Worm (Caenorhabditis elegans): ENCODE data around the gene cit-1.2.

cit-1.2 gene

DNA sequence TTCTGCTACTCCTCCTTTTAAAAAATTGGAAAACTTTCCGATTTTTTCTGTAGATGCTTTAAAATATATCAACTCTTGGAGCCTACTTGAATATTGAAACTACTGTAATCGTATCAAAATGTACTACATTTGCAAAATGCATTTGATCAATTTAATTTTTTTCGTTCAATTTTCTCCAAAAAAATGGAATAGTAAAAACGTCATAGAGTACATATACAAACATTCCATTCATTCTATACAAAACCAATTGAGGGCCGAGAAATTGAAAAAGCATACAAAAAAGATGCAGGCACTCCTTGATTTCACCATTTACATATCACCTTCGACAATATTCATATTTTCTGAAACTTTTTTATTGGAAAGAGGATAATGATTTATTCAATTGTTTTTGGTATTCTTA is 6.5 kb upstream of the cit-1.2 start, which contains the start of gene C06G4.6:
Gene C06G4.6 (plus strand): TSS at position 301 of the 400 bp plus-strand sequence.
- no peak for TF ChIP-seq T26A5.8 (tag; optimal IDR thresholded peaks at IDR 0.05)
- TF ChIP-seq ceh-40 (GFP tag; IDR thresholded peaks at IDR 0.05): no peak
- TF ChIP-seq rcor-1 (GFP tag; IDR thresholded peaks at IDR 0.05): no peak
- TF ChIP-seq C17E4.6 (GFP tag; IDR thresholded peaks at IDR 0.05): no peak
- no peak for TF ChIP-seq B0035.1 (tag; optimal IDR thresholded peaks at IDR 0.05)
- no peak for TF ChIP-seq hrde-1 (tag; optimal IDR thresholded peaks at IDR 0.05; ENCODE audit: borderline replicate concordance)

DNA sequence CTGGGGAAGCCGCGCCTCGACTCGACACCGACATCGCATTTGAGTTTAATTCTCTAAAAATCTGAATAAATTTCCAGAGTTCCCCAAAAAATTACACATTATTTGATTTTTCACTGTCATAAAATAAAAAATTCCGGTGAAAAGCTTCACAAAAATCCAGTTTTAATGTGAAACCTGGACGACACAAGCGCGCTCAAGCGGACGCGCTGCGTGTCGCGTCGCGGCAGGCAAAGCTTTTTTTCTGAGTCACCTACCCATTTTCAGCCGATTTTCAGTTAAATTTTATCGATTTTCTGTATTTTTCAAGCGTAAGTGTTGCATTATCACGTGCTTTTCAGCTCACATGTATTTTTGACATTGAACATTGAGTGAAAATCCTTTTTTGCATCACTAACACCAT is 803 bp upstream of the cit-1.2 start, which contains the start of gene cit-1.1:
Gene cit-1.1 (minus strand): TSS at position 53 of the 400 bp plus-strand sequence.
- TF ChIP-seq nhr-80 (tag; optimal IDR thresholded peaks at IDR 0.05) (peak; percentile 15), madf-3 (GFP tag; IDR thresholded peaks at IDR 0.05) (peak; percentile 97), aptf-2 (GFP tag; conservative IDR thresholded peaks at IDR 0.05) (no peak)

DNA sequence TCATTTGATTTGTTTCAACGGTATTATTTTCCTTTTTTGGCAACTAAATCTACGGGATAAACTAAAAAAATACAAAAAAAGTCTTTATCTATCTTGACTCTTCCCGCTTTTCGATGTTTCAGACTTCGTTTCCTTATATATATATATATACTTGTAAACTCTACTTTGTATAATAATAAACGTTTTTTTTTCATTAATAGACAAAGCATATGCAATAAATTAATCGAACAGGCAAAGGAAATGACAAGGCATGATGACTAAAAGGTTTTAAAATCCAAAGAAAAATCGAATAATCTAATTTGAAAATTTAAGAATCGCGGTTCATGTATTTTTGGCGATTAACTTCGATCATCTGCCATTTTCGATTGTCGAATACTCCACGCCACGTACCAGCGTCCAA is 3.0 kb downstream of the cit-1.2 start:
- TF ChIP-seq madf-6 (GFP tag; IDR thresholded peaks at IDR 0.05): 0 out of 2 replicates have a peak, but pooled peaks have one; percentile 23
- TF ChIP-seq athp-1 (tag; optimal IDR thresholded peaks at IDR 0.05): peak; percentile 31
- no peak for TF ChIP-seq C17E4.6 (GFP tag; IDR thresholded peaks at IDR 0.05)
- peak; percentile 25 for TF ChIP-seq hrde-1 (tag; optimal IDR thresholded peaks at IDR 0.05; ENCODE audit: borderline replicate concordance)
- peak; percentile 3 for TF ChIP-seq unc-130 (GFP tag; optimal IDR thresholded peaks at IDR 0.05)
- peak; percentile 91 for TF ChIP-seq him-1 (tag; optimal IDR thresholded peaks at IDR 0.05)
- TF ChIP-seq nfyb-1 (GFP tag; IDR thresholded peaks at IDR 0.05): no peak

DNA sequence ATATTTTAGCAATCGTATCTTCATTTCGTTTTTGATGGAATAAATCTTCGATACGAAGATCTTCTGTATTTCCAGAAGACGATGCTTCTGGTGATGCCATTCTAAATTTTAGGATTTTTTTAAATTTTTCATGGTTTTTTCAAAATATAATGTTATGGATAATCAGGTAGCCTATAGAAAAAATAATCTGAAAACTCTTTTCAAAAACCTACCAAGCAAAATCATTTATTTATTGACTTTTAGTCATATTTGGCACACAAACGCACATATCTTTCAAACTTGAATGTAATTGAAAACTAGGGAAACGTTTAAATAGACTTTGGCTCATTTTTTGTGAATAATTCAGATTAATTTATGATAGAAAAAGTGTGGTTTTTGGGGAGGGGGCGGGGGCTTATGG is 5.9 kb downstream of the cit-1.2 start, which contains the start of gene F44B9.5:
Gene F44B9.5 (minus strand): TSS at position 101 of the 400 bp plus-strand sequence.
- TF ChIP-seq C17E4.6 (GFP tag; IDR thresholded peaks at IDR 0.05) (no peak), nfyb-1 (GFP tag; IDR thresholded peaks at IDR 0.05) (no peak), mcd-1 (GFP tag; IDR thresholded peaks at IDR 0.05) (no peak), dox-1 (GFP tag; IDR thresholded peaks at IDR 0.05) (no peak), B0035.1 (tag; optimal IDR thresholded peaks at IDR 0.05) (no peak), Y95B8A.8 (GFP tag; IDR thresholded peaks at IDR 0.05) (no peak), ztf-25 (GFP tag; IDR thresholded peaks at IDR 0.05) (no peak), sptf-2 (GFP tag; optimal IDR thresholded peaks at IDR 0.05) (no peak), lin-40 (tag; optimal IDR thresholded peaks at IDR 0.05) (no peak), lsl-1 (GFP tag; optimal IDR thresholded peaks at IDR 0.05) (no peak), madf-3 (GFP tag; IDR thresholded peaks at IDR 0.05) (no peak), hlh-26 (GFP tag; conservative IDR thresholded peaks at IDR 0.05) (no peak), lsy-27 (tag; optimal IDR thresholded peaks at IDR 0.05; ENCODE audit: borderline replicate concordance, insufficient read depth) (no peak)

DNA sequence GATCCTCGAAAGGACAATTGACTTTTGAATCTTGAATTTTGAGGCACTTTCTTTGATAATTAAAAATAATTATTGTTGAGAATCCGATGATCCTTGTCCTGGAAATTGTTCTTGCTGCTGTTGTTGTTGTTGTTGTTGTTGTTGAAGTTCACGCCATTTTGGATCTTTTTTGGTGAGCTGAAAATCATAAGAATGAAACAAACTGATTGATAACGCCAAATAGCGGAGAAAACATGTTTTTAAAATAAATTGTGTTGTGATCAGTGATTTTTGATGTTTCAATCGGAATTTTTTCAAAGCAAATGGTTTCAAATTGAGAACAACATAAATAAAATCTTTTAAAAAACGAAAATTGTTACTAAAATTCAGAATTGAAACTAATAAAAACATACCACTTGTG is 6.5 kb downstream of the cit-1.2 start:
- TF ChIP-seq ccch-3 (GFP tag; optimal IDR thresholded peaks at IDR 0.05): no peak
- no peak for TF ChIP-seq ztf-6 (GFP tag; IDR thresholded peaks at IDR 0.05)
- TF ChIP-seq ztf-25 (GFP tag; IDR thresholded peaks at IDR 0.05): no peak
- TF ChIP-seq bed-1 (GFP tag; IDR thresholded peaks at IDR 0.05): no peak
- no peak for TF ChIP-seq unc-130 (GFP tag; optimal IDR thresholded peaks at IDR 0.05)
- TF ChIP-seq tbx-9 (tag; optimal IDR thresholded peaks at IDR 0.05; ENCODE audit: borderline replicate concordance): no peak
- TF ChIP-seq B0019.2 (GFP tag; conservative IDR thresholded peaks at IDR 0.05): no peak
- TF ChIP-seq pbrm-1 (GFP tag; IDR thresholded peaks at IDR 0.05): no peak
- TF ChIP-seq somi-1 (GFP tag; optimal IDR thresholded peaks at IDR 0.05): no peak
- TF ChIP-seq C17E4.6 (GFP tag; IDR thresholded peaks at IDR 0.05): no peak
- no peak for TF ChIP-seq ets-4 (GFP tag; optimal IDR thresholded peaks at IDR 0.05)
- no peak for TF ChIP-seq aptf-2 (GFP tag; conservative IDR thresholded peaks at IDR 0.05)
- TF ChIP-seq F57C9.4 (tag; optimal IDR thresholded peaks at IDR 0.05): no peak
- TF ChIP-seq sdz-38 (tag; optimal IDR thresholded peaks at IDR 0.05): no peak
- TF ChIP-seq F23B12.7 (tag; optimal IDR thresholded peaks at IDR 0.05; ENCODE audit: insufficient read depth): no peak
- no peak for TF ChIP-seq C06A6.2 (GFP tag; conservative IDR thresholded peaks at IDR 0.05)
- no peak for TF ChIP-seq snpc-1.1 (tag; optimal IDR thresholded peaks at IDR 0.05; ENCODE audit: insufficient read depth)
- no peak for TF ChIP-seq ztf-28 (GFP tag; IDR thresholded peaks at IDR 0.05)

All from whole organism, young adult.